Fruit fly (Drosophila melanogaster): ENCODE data around the gene LanA.
A peak's percentile ranks its signal among the peaks of the same experiment; 100 is the strongest.

Gene LanA

DNA sequence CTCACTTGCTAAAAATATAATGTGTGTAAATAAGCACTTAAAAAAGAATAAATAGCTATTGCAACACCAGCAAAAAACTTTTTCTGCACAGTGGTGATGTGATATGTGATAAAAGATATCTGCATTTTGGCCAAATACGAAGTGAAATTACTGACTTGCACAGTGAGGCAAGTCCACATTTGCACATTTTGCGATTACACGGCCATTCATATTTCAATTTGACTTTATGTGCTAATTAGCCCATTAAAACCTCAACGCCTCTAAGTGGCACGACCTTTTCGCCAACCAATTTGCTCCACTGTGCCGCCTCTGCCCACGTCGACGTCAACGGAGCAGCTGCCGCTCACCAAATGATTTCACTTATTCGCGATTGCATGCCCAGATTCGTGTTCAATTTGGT, 2.4 kb upstream of the LanA start, which contains the start of gene CG33946 (continued):
- TF ChIP-seq CG11560 (tag; IDR thresholded peaks at IDR 0.05) (no peak), CG14441 (GFP tag; IDR thresholded peaks at IDR 0.05) (peak; percentile 57), CG10654 (GFP tag; optimal IDR thresholded peaks at IDR 0.05) (peak; percentile 21)

DNA sequence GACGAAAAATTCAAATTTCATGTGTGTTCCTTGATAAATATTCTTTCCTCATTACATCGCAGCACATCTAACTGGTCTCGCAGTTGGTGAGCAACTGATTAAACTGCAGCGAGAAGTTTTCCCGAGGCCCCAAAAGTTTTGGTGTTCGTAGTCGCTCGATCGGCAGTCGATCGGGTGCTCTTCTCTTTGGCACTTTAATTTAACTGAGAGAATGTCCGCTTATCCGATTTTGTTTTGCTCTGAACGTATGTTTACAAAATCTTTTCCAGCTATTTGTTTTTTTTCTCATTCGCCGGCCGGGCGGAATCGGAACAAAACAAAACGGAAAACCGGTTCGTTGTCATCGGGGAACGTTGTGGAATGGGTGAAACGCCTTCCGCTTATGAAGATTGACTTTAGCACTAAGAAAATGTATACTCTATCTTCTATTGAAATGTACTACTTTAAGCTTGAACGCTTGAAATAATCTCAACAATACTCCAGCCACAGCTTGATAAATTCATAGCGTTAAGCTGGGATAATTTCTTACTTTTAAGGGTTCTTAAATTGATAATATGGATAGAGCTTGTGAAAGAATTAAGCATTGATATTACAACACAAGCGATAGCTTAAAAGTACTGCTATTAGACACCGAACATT, 814 bp upstream of the LanA start:
- no peak for TF ChIP-seq Nf-YB (GFP tag; optimal IDR thresholded peaks at IDR 0.05)
- no peak for TF ChIP-seq yki (optimal IDR thresholded peaks at IDR 0.05)
- TF ChIP-seq CG18599 (GFP tag; optimal IDR thresholded peaks at IDR 0.05), result no peak
- no peak for TF ChIP-seq Spps (tag; optimal IDR thresholded peaks at IDR 0.05)
- no peak for TF ChIP-seq jigr1 (GFP tag; IDR thresholded peaks at IDR 0.05)
- peak; percentile 89 for TF ChIP-seq CG12155 (GFP tag; optimal IDR thresholded peaks at IDR 0.05)
- no peak for TF ChIP-seq CG10147 (GFP tag; optimal IDR thresholded peaks at IDR 0.05)
- peak; percentile 70 to 72 for TF ChIP-seq Trl (optimal IDR thresholded peaks at IDR 0.05)
- no peak for TF ChIP-seq Trl (GFP tag; optimal IDR thresholded peaks at IDR 0.05)
- TF ChIP-seq CG14667 (GFP tag; IDR thresholded peaks at IDR 0.05), result no peak
- no peak for TF ChIP-seq jumu (GFP tag; optimal IDR thresholded peaks at IDR 0.05)
- no peak for TF ChIP-seq Mad (GFP tag; optimal IDR thresholded peaks at IDR 0.05)
- peak in 1 of 2 experiments; percentile 63 for TF ChIP-seq Eip74EF (GFP tag; optimal IDR thresholded peaks at IDR 0.05)
- TF ChIP-seq MTF-1 (GFP tag; optimal IDR thresholded peaks at IDR 0.05; ENCODE audit: borderline replicate concordance), result peak; percentile 31
- peak; percentile 37 for TF ChIP-seq unpg (GFP tag; optimal IDR thresholded peaks at IDR 0.05)
- TF ChIP-seq lov (optimal IDR thresholded peaks at IDR 0.05), result no peak
- TF ChIP-seq lov (GFP tag; IDR thresholded peaks at IDR 0.05), result no peak
- no peak for TF ChIP-seq pnt (GFP tag; optimal IDR thresholded peaks at IDR 0.05)
- TF ChIP-seq CG2116 (GFP tag; optimal IDR thresholded peaks at IDR 0.05), result no peak
- TF ChIP-seq nerfin-1 (tag; optimal IDR thresholded peaks at IDR 0.05), result no peak
- no peak for TF ChIP-seq Vsx1 (GFP tag; optimal IDR thresholded peaks at IDR 0.05)
- TF ChIP-seq kah (GFP tag; optimal IDR thresholded peaks at IDR 0.05), result peak; percentile 29
- peak; percentile 49 for TF ChIP-seq BtbVII (GFP tag; optimal IDR thresholded peaks at IDR 0.05)
- TF ChIP-seq CG12744 (GFP tag; optimal IDR thresholded peaks at IDR 0.05), result no peak
- TF ChIP-seq CG17912 (GFP tag; optimal IDR thresholded peaks at IDR 0.05), result peak; percentile 13
- TF ChIP-seq onecut (GFP tag; IDR thresholded peaks at IDR 0.05), result peak; percentile 24; the same call in 1 of the 2 replicates
- no peak for TF ChIP-seq CG11247 (GFP tag; IDR thresholded peaks at IDR 0.05)
- peak; percentile 7 for TF ChIP-seq cg (GFP tag; optimal IDR thresholded peaks at IDR 0.05)
- 0 out of 2 replicates have a peak, but pooled peaks have one; percentile 41 for TF ChIP-seq E2f2 (GFP tag; IDR thresholded peaks at IDR 0.05)
- TF ChIP-seq ac (GFP tag; optimal IDR thresholded peaks at IDR 0.05), result peak; percentile 32
- TF ChIP-seq CG13296 (GFP tag; optimal IDR thresholded peaks at IDR 0.05), result peak; percentile 47
- peak; percentile 36 for TF ChIP-seq sqz (GFP tag; optimal IDR thresholded peaks at IDR 0.05)
- TF ChIP-seq kni (GFP tag; optimal IDR thresholded peaks at IDR 0.05), result peak; percentile 40
- no peak for TF ChIP-seq MESR4 (GFP tag; optimal IDR thresholded peaks at IDR 0.05)
- TF ChIP-seq Taf1 (GFP tag; IDR thresholded peaks at IDR 0.05), result no peak
- no peak for TF ChIP-seq inv (GFP tag; IDR thresholded peaks at IDR 0.05; ENCODE audit: partially characterized antibody)
- TF ChIP-seq CG12769 (tag; optimal IDR thresholded peaks at IDR 0.05), result peak; percentile 21
- no peak for TF ChIP-seq BEAF-32 (GFP tag; optimal IDR thresholded peaks at IDR 0.05)
- peak; percentile 47; the same call in 1 of the 3 replicates for TF ChIP-seq so (GFP tag; IDR thresholded peaks at IDR 0.05)
- no peak for TF ChIP-seq CG7372 (GFP tag; IDR thresholded peaks at IDR 0.05)
- no peak for TF ChIP-seq pum (GFP tag; optimal IDR thresholded peaks at IDR 0.05)
- peak; percentile 3 for TF ChIP-seq stwl (tag; optimal IDR thresholded peaks at IDR 0.05)
- peak; percentile 10 for TF ChIP-seq CG10979 (tag; optimal IDR thresholded peaks at IDR 0.05)
- TF ChIP-seq CG8281 (tag; optimal IDR thresholded peaks at IDR 0.05), result no peak
- peak; percentile 63 for TF ChIP-seq sd (tag; optimal IDR thresholded peaks at IDR 0.05)
- TF ChIP-seq Sin3A (optimal IDR thresholded peaks at IDR 0.05), result no peak
